Fruit fly (Drosophila melanogaster) whole organism, embryonic: Measurements from ENCODE around the gene mus101.
A peak's percentile ranks its signal among the peaks of the same experiment; 100 is the strongest.

ENCODE experiments used
- Asciz ChIP-seq: fragments of 200-800 bp; sonication (Bioruptor generic); optimal IDR thresholded peaks from 2 replicates; lab custom pipeline; 2017; ENCODE audit warnings: missing biosample characterization, mild to moderate bottlenecking, missing genetic modification characterization, missing genetic modification reagents
- Atf-2 ChIP-seq: fragments of 200-800 bp; sonication (Bioruptor generic); optimal IDR thresholded peaks from 2 replicates; lab custom pipeline; 2016; ENCODE audit warnings: missing biosample characterization, missing genetic modification characterization
- Atf3 ChIP-seq: fragments of 200-800 bp; sonication (Bioruptor generic); optimal IDR thresholded peaks from 3 replicates; lab custom pipeline; 2016; ENCODE audit warnings: missing biosample characterization, missing genetic modification characterization
- Atf6 ChIP-seq: fragments of 200-800 bp; sonication (Bioruptor generic); IDR thresholded peaks from 2 replicates; pipeline ENCODE4 v1.3.6; 2022; ENCODE audit warnings: missing biosample characterization, missing genetic modification characterization
- CG10321 ChIP-seq: fragments of 200-800 bp; sonication (Bioruptor generic); IDR thresholded peaks from 2 replicates; pipeline ENCODE4 v1.3.6; 2022; ENCODE audit warnings: missing biosample characterization, missing genetic modification characterization
- CG10431 ChIP-seq: fragments of 200-800 bp; sonication (Bioruptor generic); optimal IDR thresholded peaks from 3 replicates; lab custom pipeline; 2018; ENCODE audit warnings: missing biosample characterization, mild to moderate bottlenecking, missing genetic modification characterization
- CG12659 ChIP-seq: fragments of 200-800 bp; sonication (Bioruptor generic); optimal IDR thresholded peaks from 3 replicates; lab custom pipeline; 2017; ENCODE audit warnings: mild to moderate bottlenecking, missing biosample characterization, missing genetic modification reagents, missing genetic modification characterization
- CG15073 ChIP-seq: fragments of 200-800 bp; sonication (Bioruptor generic); optimal IDR thresholded peaks from 2 replicates; lab custom pipeline; 2016; ENCODE audit warnings: missing biosample characterization, missing genetic modification characterization
- CG16863 ChIP-seq: fragments of 200-800 bp; sonication (Bioruptor generic); optimal IDR thresholded peaks from 3 replicates; lab custom pipeline; 2016; ENCODE audit warnings: missing biosample characterization, missing genetic modification characterization
- CG17802 ChIP-seq: fragments of 200-800 bp; sonication (Bioruptor generic); optimal IDR thresholded peaks from 2 replicates; lab custom pipeline; 2018; ENCODE audit warnings: missing biosample characterization, mild to moderate bottlenecking, missing genetic modification characterization, moderate library complexity
- CG17912 ChIP-seq: fragments of 200-800 bp; sonication (Bioruptor generic); optimal IDR thresholded peaks from 2 replicates; lab custom pipeline; 2018; ENCODE audit warnings: missing biosample characterization, mild to moderate bottlenecking, missing genetic modification characterization
- CG18262 ChIP-seq: fragments of 200-800 bp; optimal IDR thresholded peaks from 3 replicates; lab custom pipeline; 2019; ENCODE audit warnings: missing biosample characterization, mild to moderate bottlenecking, missing genetic modification characterization, moderate library complexity
- CG30020 ChIP-seq: fragments of 200-800 bp; optimal IDR thresholded peaks from 2 replicates; lab custom pipeline; 2019; ENCODE audit warnings: missing biosample characterization, mild to moderate bottlenecking, missing genetic modification characterization, moderate library complexity
- CG31388 ChIP-seq: fragments of 200-800 bp; sonication (Bioruptor generic); optimal IDR thresholded peaks from 2 replicates; lab custom pipeline; 2016; ENCODE audit warnings: missing biosample characterization, missing genetic modification characterization
- CG32532 ChIP-seq: fragments of 200-800 bp; sonication (Bioruptor generic); IDR thresholded peaks from 2 replicates; pipeline ENCODE4 v1.3.6; 2022; ENCODE audit warnings: missing biosample characterization, missing genetic modification characterization
- CG32772 ChIP-seq: fragments of 200-800 bp; sonication (Bioruptor generic); IDR thresholded peaks from 2 replicates; pipeline ENCODE4 v1.3.6; 2022; ENCODE audit warnings: missing biosample characterization, missing genetic modification characterization
- CG34422 ChIP-seq: fragments of 200-800 bp; sonication (Bioruptor generic); IDR thresholded peaks from 3 replicates; pipeline ENCODE4 v1.3.6; 2022; ENCODE audit warnings: missing biosample characterization, missing genetic modification characterization
- CG4820 ChIP-seq: fragments of 200-800 bp; sonication (Bioruptor generic); optimal IDR thresholded peaks from 3 replicates; lab custom pipeline; 2016; ENCODE audit warnings: missing biosample characterization, missing genetic modification characterization
- CG5953 ChIP-seq: fragments of 200-800 bp; sonication (Bioruptor generic); IDR thresholded peaks from 2 replicates; pipeline ENCODE4 v1.3.6; 2022; ENCODE audit warnings: missing biosample characterization, missing genetic modification characterization
- CG6854 ChIP-seq: fragments of 200-800 bp; sonication (Bioruptor generic); optimal IDR thresholded peaks from 3 replicates; lab custom pipeline; 2017; ENCODE audit warnings: missing biosample characterization, mild to moderate bottlenecking, missing genetic modification characterization
- CG7987 ChIP-seq: fragments of 200-800 bp; sonication (Bioruptor generic); optimal IDR thresholded peaks from 2 replicates; lab custom pipeline; 2018; ENCODE audit warnings: missing biosample characterization, mild to moderate bottlenecking, missing genetic modification characterization, moderate library complexity
- CG9437 ChIP-seq: fragments of 200-800 bp; sonication (Bioruptor generic); optimal IDR thresholded peaks from 2 replicates; lab custom pipeline; 2018; ENCODE audit warnings: missing biosample characterization, mild to moderate bottlenecking, missing genetic modification characterization
- CrebB ChIP-seq: fragments of 200-800 bp; sonication (Bioruptor generic); optimal IDR thresholded peaks from 3 replicates; lab custom pipeline; 2018; ENCODE audit warnings: missing biosample characterization, mild to moderate bottlenecking, missing genetic modification characterization
- D19A ChIP-seq: fragments of 200-800 bp; optimal IDR thresholded peaks from 3 replicates; lab custom pipeline; 2019; ENCODE audit warnings: missing biosample characterization, mild to moderate bottlenecking, missing genetic modification characterization, moderate library complexity
- Fer1 ChIP-seq: fragments of 200-800 bp; sonication (Bioruptor generic); optimal IDR thresholded peaks from 2 replicates; lab custom pipeline; 2017; ENCODE audit warnings: missing biosample characterization, mild to moderate bottlenecking, missing genetic modification characterization
- Gug ChIP-seq: fragments of 200-800 bp; sonication (Bioruptor generic); IDR thresholded peaks from 4 replicates; pipeline ENCODE4 v1.3.6; 2022; ENCODE audit warnings: missing biosample characterization, missing genetic modification characterization
- Kr ChIP-seq: fragments of 200-800 bp; sonication (Bioruptor generic); optimal IDR thresholded peaks from 2 replicates; lab custom pipeline; 2017; ENCODE audit warnings: missing biosample characterization, mild to moderate bottlenecking, missing genetic modification characterization
- Nf-YB ChIP-seq: fragments of 200-800 bp; sonication (Bioruptor generic); optimal IDR thresholded peaks from 3 replicates; lab custom pipeline; 2019; ENCODE audit warnings: missing biosample characterization, mild to moderate bottlenecking, missing genetic modification characterization, moderate library complexity
- Nf-YC ChIP-seq: fragments of 200-800 bp; optimal IDR thresholded peaks from 3 replicates; lab custom pipeline; 2019; ENCODE audit warnings: missing biosample characterization, mild to moderate bottlenecking, missing genetic modification characterization, moderate library complexity
- Oaz ChIP-seq: fragments of 200-800 bp; sonication (Bioruptor generic); IDR thresholded peaks from 2 replicates; pipeline ENCODE4 v1.3.6; 2022; ENCODE audit warnings: missing biosample characterization, missing genetic modification characterization
- Pdp1 ChIP-seq, 2 experiments: fragments of 200-800 bp; sonication (Bioruptor generic); optimal IDR thresholded peaks; 3 replicates each; lab custom pipeline; 2016; ENCODE audit warnings: missing biosample characterization in 2 of 2, missing genetic modification characterization in 2 of 2, mild to moderate bottlenecking in 1 of 2, moderate library complexity in 1 of 2
- Taf1 ChIP-seq: fragments of 200-800 bp; sonication (Bioruptor generic); IDR thresholded peaks from 2 replicates; pipeline ENCODE4 v1.3.6; 2022; ENCODE audit warnings: missing biosample characterization, missing genetic modification characterization
- bowl ChIP-seq: fragments of 200-800 bp; sonication (Bioruptor generic); IDR thresholded peaks from 2 replicates; pipeline ENCODE4 v1.3.6; 2022; ENCODE audit warnings: missing biosample characterization, missing genetic modification characterization
- crol ChIP-seq: fragments of 200-800 bp; sonication (Bioruptor generic); IDR thresholded peaks from 2 replicates; pipeline ENCODE4 v1.3.6; 2022; ENCODE audit warnings: missing biosample characterization, missing genetic modification characterization
- dpn ChIP-seq, 2 experiments: fragments of 200-800 bp; sonication (Bioruptor generic); optimal IDR thresholded peaks; 3 replicates each; lab custom pipeline; 2016; ENCODE audit warnings: missing biosample characterization in 2 of 2, missing genetic modification characterization in 2 of 2
- dysf ChIP-seq: fragments of 200-800 bp; sonication (Bioruptor generic); IDR thresholded peaks from 3 replicates; pipeline ENCODE4 v1.3.6; 2022; ENCODE audit warnings: missing biosample characterization, missing genetic modification characterization
- ems ChIP-seq: fragments of 200-800 bp; sonication (Bioruptor generic); optimal IDR thresholded peaks from 3 replicates; lab custom pipeline; 2016; ENCODE audit warnings: missing biosample characterization, missing genetic modification characterization
- fd102C ChIP-seq: fragments of 200-800 bp; sonication (Bioruptor generic); optimal IDR thresholded peaks from 2 replicates; lab custom pipeline; 2018; ENCODE audit warnings: missing biosample characterization, mild to moderate bottlenecking, missing genetic modification characterization, moderate library complexity
- inv ChIP-seq: fragments of 200-800 bp; sonication (Bioruptor generic); IDR thresholded peaks from 2 replicates; pipeline ENCODE4 v1.3.6; 2022; ENCODE audit warnings: missing biosample characterization, missing genetic modification characterization; ENCODE audit not compliant: partially characterized antibody
- jigr1 ChIP-seq: fragments of 200-800 bp; sonication (Bioruptor generic); IDR thresholded peaks from 3 replicates; pipeline ENCODE4 v1.3.6; 2022; ENCODE audit warnings: missing biosample characterization, missing genetic modification characterization
- jing ChIP-seq: fragments of 200-800 bp; sonication (Bioruptor generic); optimal IDR thresholded peaks from 2 replicates; lab custom pipeline; 2018; ENCODE audit warnings: missing biosample characterization, mild to moderate bottlenecking, missing genetic modification characterization
- nerfin-2 ChIP-seq: fragments of 200-800 bp; sonication (Bioruptor generic); IDR thresholded peaks from 2 replicates; pipeline ENCODE4 v1.3.6; 2022; ENCODE audit warnings: missing biosample characterization, missing genetic modification characterization; ENCODE audit not compliant: partially characterized antibody
- p53 ChIP-seq: fragments of 200-800 bp; sonication (Bioruptor generic); optimal IDR thresholded peaks from 2 replicates; lab custom pipeline; 2016; ENCODE audit warnings: missing biosample characterization, missing genetic modification characterization
- peb ChIP-seq: fragments of 200-800 bp; sonication (Bioruptor generic); IDR thresholded peaks from 2 replicates; pipeline ENCODE4 v1.3.6; 2022; ENCODE audit warnings: missing biosample characterization, missing genetic modification characterization
- pfk ChIP-seq: fragments of 200-800 bp; sonication (Bioruptor generic); optimal IDR thresholded peaks from 2 replicates; lab custom pipeline; 2018; ENCODE audit warnings: missing biosample characterization, mild to moderate bottlenecking, missing genetic modification characterization, moderate library complexity
- pzg ChIP-seq: fragments of 200-800 bp; sonication (Bioruptor generic); optimal IDR thresholded peaks from 3 replicates; lab custom pipeline; 2018; ENCODE audit warnings: missing biosample characterization, mild to moderate bottlenecking, missing genetic modification characterization, moderate library complexity
- ranshi ChIP-seq: fragments of 200-800 bp; sonication (Bioruptor generic); IDR thresholded peaks from 2 replicates; pipeline ENCODE4 v1.3.6; 2022; ENCODE audit warnings: missing biosample characterization, missing genetic modification characterization
- vfl ChIP-seq: fragments of 200-800 bp; sonication (Bioruptor generic); optimal IDR thresholded peaks from 2 replicates; lab custom pipeline; 2016; ENCODE audit warnings: missing biosample characterization, missing genetic modification characterization

mus101 gene

dm6 chrX:13748906-13749872 is 27.1 kb downstream of the mus101 start (continued):
- TF ChIP-seq CG18262 (tag; lab: Kevin White, UChicago): peak; percentile 74
- TF ChIP-seq Oaz (GFP tag; lab: Robert Waterston, UW): peak; percentile 54; the same call in 1 of the 2 replicates
- TF ChIP-seq Nf-YB (GFP tag; lab: Kevin White, UChicago): peak; percentile 60
- TF ChIP-seq CG30020 (tag; lab: Kevin White, UChicago): peak; percentile 6
- peak; percentile 37; the same call in 1 of the 2 replicates for TF ChIP-seq CG10321 (GFP tag; lab: Robert Waterston, UW)
- TF ChIP-seq pfk (GFP tag; lab: Kevin White, UChicago): no peak
- TF ChIP-seq crol (GFP tag; lab: Robert Waterston, UW): no peak
- TF ChIP-seq peb: 0 out of 2 replicates have a peak, but pooled peaks have one; percentile 8
- TF ChIP-seq CG32532 (GFP tag; lab: Robert Waterston, UW): peak; percentile 87
- no peak for TF ChIP-seq nerfin-2 (GFP tag; lab: Robert Waterston, UW)
- TF ChIP-seq CG7987 (GFP tag; lab: Kevin White, UChicago): peak; percentile 2
- no peak for TF ChIP-seq CG10431
- TF ChIP-seq dpn (GFP tag; optimal IDR thresholded peaks at IDR 0.05; lab: Kevin White, UChicago): peak; percentile 47 to 52
- TF ChIP-seq CG5953 (GFP tag; lab: Robert Waterston, UW): no peak
- no peak for TF ChIP-seq bowl (GFP tag; lab: Robert Waterston, UW)
- TF ChIP-seq Asciz (GFP tag; lab: Kevin White, UChicago): peak; percentile 29
- TF ChIP-seq ems: no peak
- TF ChIP-seq CG32772 (GFP tag; lab: Robert Waterston, UW): peak; percentile 72
- no peak for TF ChIP-seq p53 (GFP tag; lab: Kevin White, UChicago)
- peak; percentile 14 for TF ChIP-seq Nf-YC
- no peak for TF ChIP-seq CG17912 (GFP tag; lab: Kevin White, UChicago)
- TF ChIP-seq Gug (GFP tag; lab: Robert Waterston, UW): no peak
- peak; percentile 60 for TF ChIP-seq D19A
- TF ChIP-seq Pdp1 (GFP tag; optimal IDR thresholded peaks at IDR 0.05; lab: Kevin White, UChicago): peak in 1 of 2 experiments; percentile 14
- no peak for TF ChIP-seq pzg (GFP tag; lab: Kevin White, UChicago)
- no peak for TF ChIP-seq Kr
- TF ChIP-seq CG31388 (GFP tag; lab: Kevin White, UChicago): peak; percentile 15
- TF ChIP-seq vfl: no peak
- TF ChIP-seq Atf6: peak; percentile 89
- TF ChIP-seq ranshi (GFP tag; lab: Robert Waterston, UW): 0 out of 2 replicates have a peak, but pooled peaks have one; percentile 75
- TF ChIP-seq CG34422 (GFP tag; lab: Robert Waterston, UW): peak; percentile 71; the same call in 1 of the 3 replicates
- peak; percentile 63 for TF ChIP-seq CG6854 (GFP tag; lab: Kevin White, UChicago)
- TF ChIP-seq Fer1 (GFP tag; lab: Kevin White, UChicago): peak; percentile 78
- TF ChIP-seq inv (GFP tag; lab: Robert Waterston, UW): no peak
- TF ChIP-seq jigr1 (GFP tag; lab: Robert Waterston, UW): no peak
- TF ChIP-seq dysf: peak; percentile 86; the same call in 2 of the 3 replicates
- peak; percentile 74 for TF ChIP-seq CG12659 (GFP tag; lab: Kevin White, UChicago)
- TF ChIP-seq Taf1: peak; percentile 41; the same call in 1 of the 2 replicates
- TF ChIP-seq jing (GFP tag; lab: Kevin White, UChicago): no peak
- TF ChIP-seq fd102C (GFP tag; lab: Kevin White, UChicago): no peak
- TF ChIP-seq CG15073 (GFP tag; lab: Kevin White, UChicago): no peak
- TF ChIP-seq CG9437 (GFP tag; lab: Kevin White, UChicago): peak; percentile 72
- TF ChIP-seq CG17802 (tag; lab: Kevin White, UChicago): no peak
- TF ChIP-seq Atf-2 (GFP tag; lab: Kevin White, UChicago): peak; percentile 2
- peak; percentile 7 for TF ChIP-seq Atf3 (GFP tag; lab: Kevin White, UChicago)
- peak; percentile 20 for TF ChIP-seq CrebB (tag; lab: Kevin White, UChicago)
- TF ChIP-seq CG4820 (GFP tag; lab: Kevin White, UChicago): peak; percentile 44
- peak; percentile 5 for TF ChIP-seq CG16863 (GFP tag; lab: Kevin White, UChicago)
